Fruit fly (Drosophila melanogaster) whole organism, wandering third instar larva: ENCODE results near the gene Rbsn-5.

Experiments
- HLH106 ChIP-seq: fragments of 200-800 bp; optimal IDR thresholded peaks from 3 replicates; lab custom pipeline; 2019; ENCODE audit warnings: missing biosample characterization, mild to moderate bottlenecking, missing genetic modification characterization, moderate library complexity
- Jra ChIP-seq: sonication (Bioruptor generic); optimal IDR thresholded peaks from 2 replicates; lab custom pipeline; 2016; ENCODE audit warnings: missing biosample characterization, missing genetic modification characterization
- N ChIP-seq: fragments of >200 bp; optimal IDR thresholded peaks from 2 replicates; lab custom pipeline; 2018; ENCODE audit warnings: missing biosample characterization, missing external identifiers, missing genetic modification characterization
- Rel ChIP-seq, 2 experiments: fragments of 200-800 bp; sonication (Bioruptor generic) in 1 of 2; optimal IDR thresholded peaks; 2 replicates in 1 of 2; 3 replicates in 1 of 2; lab custom pipeline; 2016 to 2019; ENCODE audit warnings: mild to moderate bottlenecking in 2 of 2, missing biosample characterization in 2 of 2, missing genetic modification characterization in 2 of 2, moderate library complexity in 1 of 2
- Sp1 ChIP-seq: fragments of 200-800 bp; sonication (Bioruptor generic); optimal IDR thresholded peaks from 3 replicates; lab custom pipeline; 2019; ENCODE audit warnings: missing biosample characterization, mild to moderate bottlenecking, missing genetic modification characterization, moderate library complexity
- brk ChIP-seq: fragments of 200-800 bp; sonication (Bioruptor generic); optimal IDR thresholded peaks from 2 replicates; lab custom pipeline; 2016; ENCODE audit warnings: missing biosample characterization, mild to moderate bottlenecking, missing genetic modification characterization
- dl ChIP-seq, 2 experiments: fragments of 175-275, 200-275 bp in 1 of 2; fragments of 200-275 bp in 1 of 2; sonication (Bioruptor generic); optimal IDR thresholded peaks; lab custom pipeline; 2018; ENCODE audit warnings: mild to moderate bottlenecking in 2 of 2, missing biosample characterization in 2 of 2, missing genetic modification characterization in 2 of 2, moderate library complexity in 2 of 2; ENCODE audit not compliant: partially characterized antibody in 2 of 2, insufficient read depth in 1 of 2
- dmrt93B ChIP-seq: fragments of 200-800 bp; sonication (Bioruptor generic); optimal IDR thresholded peaks from 2 replicates; lab custom pipeline; 2018; ENCODE audit warnings: missing biosample characterization, mild to moderate bottlenecking, missing genetic modification characterization
- fru ChIP-seq: fragments of 200-800 bp; sonication (Bioruptor generic); optimal IDR thresholded peaks from 3 replicates; lab custom pipeline; 2016; ENCODE audit warnings: missing biosample characterization, mild to moderate bottlenecking, missing genetic modification characterization
- h ChIP-seq: fragments of 200-800 bp; sonication (Bioruptor generic); optimal IDR thresholded peaks from 3 replicates; lab custom pipeline; 2016; ENCODE audit warnings: missing biosample characterization, mild to moderate bottlenecking, missing genetic modification characterization
- pan ChIP-seq: fragments of >200 bp; optimal IDR thresholded peaks from 2 replicates; lab custom pipeline; 2017
- psq ChIP-seq: fragments of 200-800 bp; sonication (Bioruptor generic); optimal IDR thresholded peaks from 3 replicates; lab custom pipeline; 2017; ENCODE audit warnings: missing biosample characterization, mild to moderate bottlenecking, missing genetic modification characterization, moderate library complexity
- tai ChIP-seq: sonication (Bioruptor generic); optimal IDR thresholded peaks from 2 replicates; lab custom pipeline; 2016; ENCODE audit warnings: missing biosample characterization, missing genetic modification characterization
- woc ChIP-seq: sonication (Bioruptor generic); optimal IDR thresholded peaks from 2 replicates; lab custom pipeline; 2016; ENCODE audit warnings: missing biosample characterization, mild to moderate bottlenecking, missing genetic modification characterization

DNA sequence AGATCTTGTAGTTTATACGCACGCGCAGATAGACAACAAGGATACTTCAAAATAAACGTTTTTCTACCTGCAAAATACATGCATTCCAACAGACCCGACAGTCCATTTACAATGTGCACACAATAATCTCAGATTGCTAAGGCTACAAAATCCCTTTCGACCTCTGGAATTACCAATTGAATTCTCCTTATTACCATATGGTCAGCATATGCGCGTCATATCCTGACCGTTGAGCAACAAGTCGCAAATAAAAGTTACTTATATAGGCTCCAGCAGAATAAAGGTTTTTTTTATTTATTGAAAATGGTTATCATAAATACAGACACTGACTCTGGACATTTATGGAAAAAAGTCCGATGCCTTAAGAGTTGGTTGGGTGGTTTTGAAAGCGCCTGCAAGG is 49.7 kb downstream of the Rbsn-5 start:
- TF ChIP-seq woc (no peak), Jra (GFP tag; lab: Kevin White, UChicago) (no peak), psq (no peak), dmrt93B (GFP tag; lab: Kevin White, UChicago) (no peak), tai (GFP tag; lab: Kevin White, UChicago) (no peak), Sp1 (GFP tag; lab: Kevin White, UChicago) (no peak), brk (GFP tag; lab: Kevin White, UChicago) (no peak), pan (no peak), Rel (GFP tag; optimal IDR thresholded peaks at IDR 0.05; lab: Kevin White, UChicago) (no peak), Rel (tag; optimal IDR thresholded peaks at IDR 0.05; lab: Kevin White, UChicago) (no peak), HLH106 (tag; lab: Kevin White, UChicago) (no peak), dl (GFP tag; optimal IDR thresholded peaks at IDR 0.05; lab: Kevin White, UChicago; ENCODE audit: insufficient read depth in 1 of 2, partially characterized antibody in 2 of 2) (no peak), N (no peak), fru (GFP tag; lab: Kevin White, UChicago) (no peak), h (GFP tag; lab: Kevin White, UChicago) (no peak)
